Worm (Caenorhabditis elegans): ENCODE results near the gene R08D7.4.

- TF ChIP-seq attf-3 (GFP tag; conservative IDR thresholded peaks at IDR 0.05) (no peak), lsl-1 (GFP tag; optimal IDR thresholded peaks at IDR 0.05) (no peak), mel-28 (tag; optimal IDR thresholded peaks at IDR 0.05; ENCODE audit: borderline replicate concordance) (no peak), athp-1 (tag; optimal IDR thresholded peaks at IDR 0.05) (no peak), sptf-2 (GFP tag; optimal IDR thresholded peaks at IDR 0.05) (no peak), pha-4 (tag; optimal IDR thresholded peaks at IDR 0.05) (no peak), ceh-79 (tag; optimal IDR thresholded peaks at IDR 0.05) (no peak)
Observed at ce11 chrIII:8988544-8988943, 16.9 kb downstream of the R08D7.4 start.

Data from whole organism, young adult.